Fruit fly (Drosophila melanogaster) whole organism, embryonic: ENCODE measurements around the gene Lcp65Ae.

Source experiments
- Bteb2 ChIP-seq: fragments of 200-800 bp; sonication (Bioruptor generic); optimal IDR thresholded peaks from 2 replicates; lab custom pipeline; 2016; ENCODE audit warnings: missing biosample characterization, missing genetic modification characterization
- CG11456 ChIP-seq: fragments of 200-800 bp; sonication (Bioruptor generic); IDR thresholded peaks from 3 replicates; pipeline ENCODE4 v1.3.6; 2022; ENCODE audit warnings: missing biosample characterization, missing genetic modification characterization
- CG11560 ChIP-seq: fragments of 200-800 bp; sonication (Bioruptor generic); IDR thresholded peaks from 3 replicates; pipeline ENCODE4 v1.3.6; 2022; ENCODE audit warnings: missing biosample characterization, missing genetic modification characterization
- CG12236 ChIP-seq: fragments of 200-800 bp; sonication (Bioruptor generic); optimal IDR thresholded peaks from 2 replicates; lab custom pipeline; 2016; ENCODE audit warnings: missing biosample characterization, missing genetic modification characterization
- CG15269 ChIP-seq: fragments of 200-800 bp; sonication (Bioruptor generic); optimal IDR thresholded peaks from 2 replicates; lab custom pipeline; 2018; ENCODE audit warnings: missing biosample characterization, mild to moderate bottlenecking, missing genetic modification characterization, moderate library complexity
- CG17385 ChIP-seq: fragments of 200-800 bp; sonication (Bioruptor generic); optimal IDR thresholded peaks from 3 replicates; lab custom pipeline; 2018; ENCODE audit warnings: missing biosample characterization, mild to moderate bottlenecking, missing genetic modification characterization
- CG17568 ChIP-seq: fragments of 200-800 bp; sonication (Bioruptor generic); optimal IDR thresholded peaks from 2 replicates; lab custom pipeline; 2018; ENCODE audit warnings: missing biosample characterization, mild to moderate bottlenecking, missing genetic modification characterization, moderate library complexity
- CG2875 ChIP-seq: fragments of 200-800 bp; sonication (Bioruptor generic); optimal IDR thresholded peaks from 2 replicates; lab custom pipeline; 2017; ENCODE audit warnings: missing biosample characterization, mild to moderate bottlenecking, missing genetic modification characterization, missing genetic modification reagents
- CG34224 ChIP-seq: fragments of 200-800 bp; sonication (Bioruptor generic); IDR thresholded peaks from 3 replicates; pipeline ENCODE4 v1.3.6; 2022; ENCODE audit warnings: missing biosample characterization, missing genetic modification characterization; ENCODE audit not compliant: partially characterized antibody
- CG34376 ChIP-seq: fragments of 200-800 bp; sonication (Bioruptor generic); optimal IDR thresholded peaks from 2 replicates; lab custom pipeline; 2018; ENCODE audit warnings: missing biosample characterization, mild to moderate bottlenecking, missing genetic modification characterization
- CG6765 ChIP-seq: fragments of 200-800 bp; sonication (Bioruptor generic); optimal IDR thresholded peaks from 3 replicates; lab custom pipeline; 2017; ENCODE audit warnings: missing biosample characterization, mild to moderate bottlenecking, missing genetic modification characterization
- CG7271 ChIP-seq: fragments of 200-800 bp; sonication (Bioruptor generic); optimal IDR thresholded peaks from 2 replicates; lab custom pipeline; 2018; ENCODE audit warnings: missing biosample characterization, mild to moderate bottlenecking, missing genetic modification characterization, moderate library complexity
- CG7745 ChIP-seq: fragments of 200-800 bp; sonication (Bioruptor generic); optimal IDR thresholded peaks from 2 replicates; lab custom pipeline; 2018; ENCODE audit warnings: missing biosample characterization, mild to moderate bottlenecking, missing genetic modification characterization, moderate library complexity
- CG8478 ChIP-seq: fragments of >200 bp; optimal IDR thresholded peaks from 2 replicates; lab custom pipeline; 2018
- Deaf1 ChIP-seq: fragments of 200-800 bp; optimal IDR thresholded peaks from 3 replicates; lab custom pipeline; 2019; ENCODE audit warnings: missing biosample characterization, mild to moderate bottlenecking, missing genetic modification characterization, moderate library complexity
- Ets65A ChIP-seq: fragments of 200-800 bp; sonication (Bioruptor generic); peaks from one replicate; lab custom pipeline; 2016; ENCODE audit warnings: missing biosample characterization, missing genetic modification characterization
- MTF-1 ChIP-seq: fragments of 200-800 bp; sonication (Bioruptor generic); optimal IDR thresholded peaks from 2 replicates; lab custom pipeline; 2018; ENCODE audit warnings: missing biosample characterization, mild to moderate bottlenecking, missing genetic modification characterization, borderline replicate concordance
- Med ChIP-seq: fragments of 200-800 bp; sonication (Bioruptor generic); peaks from one replicate; lab custom pipeline; 2016; ENCODE audit warnings: missing biosample characterization, missing genetic modification characterization, mild to moderate bottlenecking, inconsistent platforms, moderate library complexity
- Myb ChIP-seq: fragments of 200-800 bp; sonication (Bioruptor generic); optimal IDR thresholded peaks from 2 replicates; lab custom pipeline; 2016; ENCODE audit warnings: missing biosample characterization, missing genetic modification characterization
- Nf-YA ChIP-seq: fragments of 200-800 bp; sonication (Bioruptor generic); IDR thresholded peaks from 2 replicates; pipeline ENCODE4 v1.3.6; 2022; ENCODE audit warnings: missing biosample characterization, missing genetic modification characterization
- Nf-YB ChIP-seq: fragments of 200-800 bp; sonication (Bioruptor generic); optimal IDR thresholded peaks from 3 replicates; lab custom pipeline; 2019; ENCODE audit warnings: missing biosample characterization, mild to moderate bottlenecking, missing genetic modification characterization, moderate library complexity
- Nf-YC ChIP-seq: fragments of 200-800 bp; optimal IDR thresholded peaks from 3 replicates; lab custom pipeline; 2019; ENCODE audit warnings: missing biosample characterization, mild to moderate bottlenecking, missing genetic modification characterization, moderate library complexity
- Ptx1 ChIP-seq: fragments of 200-800 bp; sonication (Bioruptor generic); IDR thresholded peaks from 2 replicates; pipeline ENCODE4 v1.3.6; 2022; ENCODE audit warnings: missing biosample characterization, missing genetic modification characterization
- Sox102F ChIP-seq: fragments of 200-800 bp; sonication (Bioruptor generic); optimal IDR thresholded peaks from 2 replicates; lab custom pipeline; 2018; ENCODE audit warnings: missing biosample characterization, mild to moderate bottlenecking, missing genetic modification characterization, moderate library complexity
- Spps ChIP-seq: fragments of 200-800 bp; sonication (Bioruptor generic); optimal IDR thresholded peaks from 2 replicates; lab custom pipeline; 2018; ENCODE audit warnings: missing biosample characterization, mild to moderate bottlenecking, missing genetic modification characterization
- abd-A ChIP-seq: fragments of 200-800 bp; sonication (Bioruptor generic); optimal IDR thresholded peaks from 3 replicates; lab custom pipeline; 2019; ENCODE audit warnings: missing biosample characterization, mild to moderate bottlenecking, missing genetic modification characterization, moderate library complexity
- bab2 ChIP-seq: fragments of 200-800 bp; sonication (Bioruptor generic); optimal IDR thresholded peaks from 2 replicates; lab custom pipeline; 2016; ENCODE audit warnings: missing biosample characterization, missing genetic modification characterization
- chinmo ChIP-seq: fragments of 200-800 bp; sonication (Bioruptor generic); IDR thresholded peaks from 4 replicates; pipeline ENCODE4 v1.3.6; 2022; ENCODE audit warnings: missing biosample characterization, missing genetic modification characterization; ENCODE audit not compliant: partially characterized antibody
- crc ChIP-seq: fragments of 200-800 bp; sonication (Bioruptor generic); optimal IDR thresholded peaks from 2 replicates; lab custom pipeline; 2016; ENCODE audit warnings: missing biosample characterization, missing genetic modification characterization
- dan ChIP-seq: fragments of 200-800 bp; sonication (Bioruptor generic); IDR thresholded peaks from 2 replicates; pipeline ENCODE4 v1.3.6; 2022; ENCODE audit warnings: missing biosample characterization, missing genetic modification characterization
- ewg ChIP-seq: fragments of 200-800 bp; sonication (Bioruptor generic); optimal IDR thresholded peaks from 3 replicates; lab custom pipeline; 2017; ENCODE audit warnings: mild to moderate bottlenecking, missing biosample characterization, missing genetic modification reagents, missing genetic modification characterization
- grn ChIP-seq: fragments of 200-800 bp; sonication (Bioruptor generic); optimal IDR thresholded peaks from 3 replicates; lab custom pipeline; 2017; ENCODE audit warnings: missing biosample characterization, missing genetic modification characterization
- hkb ChIP-seq, 2 experiments: fragments of 200-800 bp in 1 of 2; fragments of >200 bp in 1 of 2; sonication (Bioruptor generic) in 1 of 2; IDR thresholded peaks in 1 of 2; optimal IDR thresholded peaks in 1 of 2; 2 replicates each; pipeline versions ENCODE4 v1.3.6 to Lab custom; 2017 to 2022; ENCODE audit warnings: missing biosample characterization in 1 of 2, missing genetic modification characterization in 1 of 2
- hth ChIP-seq: fragments of >200 bp; optimal IDR thresholded peaks from 2 replicates; lab custom pipeline; 2017; ENCODE audit warnings: inconsistent platforms
- kni ChIP-seq: fragments of 200-800 bp; sonication (Bioruptor generic); optimal IDR thresholded peaks from 3 replicates; lab custom pipeline; 2017; ENCODE audit warnings: mild to moderate bottlenecking, missing biosample characterization, missing genetic modification reagents, missing genetic modification characterization
- lov ChIP-seq, 2 experiments: fragments of 200-800 bp in 1 of 2; fragments of >200 bp in 1 of 2; sonication (Bioruptor generic) in 1 of 2; IDR thresholded peaks in 1 of 2; optimal IDR thresholded peaks in 1 of 2; 2 replicates in 1 of 2; 3 replicates in 1 of 2; pipeline versions ENCODE4 v1.3.6 to Lab custom; 2017 to 2022; ENCODE audit warnings: missing biosample characterization in 1 of 2, missing genetic modification characterization in 1 of 2
- luna ChIP-seq: fragments of 200-800 bp; sonication (Bioruptor generic); optimal IDR thresholded peaks from 2 replicates; lab custom pipeline; 2016; ENCODE audit warnings: missing biosample characterization, missing genetic modification characterization
- mirr ChIP-seq: fragments of 200-800 bp; sonication (Bioruptor generic); optimal IDR thresholded peaks from 3 replicates; lab custom pipeline; 2018; ENCODE audit warnings: missing biosample characterization, mild to moderate bottlenecking, missing genetic modification characterization
- otp ChIP-seq: fragments of 200-800 bp; sonication (Bioruptor generic); IDR thresholded peaks from 3 replicates; pipeline ENCODE4, ENCODE4 v1.3.6; 2022; ENCODE audit warnings: missing biosample characterization, missing genetic modification characterization
- pfk ChIP-seq: fragments of 200-800 bp; sonication (Bioruptor generic); optimal IDR thresholded peaks from 2 replicates; lab custom pipeline; 2018; ENCODE audit warnings: missing biosample characterization, mild to moderate bottlenecking, missing genetic modification characterization, moderate library complexity
- scrt ChIP-seq: fragments of 200-800 bp; sonication (Bioruptor generic); optimal IDR thresholded peaks from 2 replicates; lab custom pipeline; 2018; ENCODE audit warnings: missing biosample characterization, mild to moderate bottlenecking, missing genetic modification characterization, moderate library complexity
- seq ChIP-seq: fragments of 200-800 bp; sonication (Bioruptor generic); IDR thresholded peaks from 2 replicates; pipeline ENCODE4 v1.3.6; 2022; ENCODE audit warnings: missing biosample characterization, missing genetic modification characterization
- slbo ChIP-seq: fragments of 200-800 bp; sonication (Bioruptor generic); IDR thresholded peaks from 2 replicates; pipeline ENCODE4 v1.3.6; 2022; ENCODE audit warnings: missing biosample characterization, missing genetic modification characterization
- sna ChIP-seq: fragments of 200-800 bp; sonication (Bioruptor generic); IDR thresholded peaks from 2 replicates; pipeline ENCODE4 v1.3.6; 2022; ENCODE audit warnings: missing biosample characterization, missing genetic modification characterization; ENCODE audit not compliant: partially characterized antibody
- ssp ChIP-seq: fragments of 200-800 bp; sonication (Bioruptor generic); IDR thresholded peaks from 2 replicates; pipeline ENCODE4 v1.3.6; 2022; ENCODE audit warnings: missing biosample characterization, missing genetic modification characterization
- tin ChIP-seq: fragments of 200-800 bp; sonication (Bioruptor generic); optimal IDR thresholded peaks from 3 replicates; lab custom pipeline; 2016; ENCODE audit warnings: missing biosample characterization, missing genetic modification characterization
- vnd ChIP-seq: fragments of 200-800 bp; sonication (Bioruptor generic); IDR thresholded peaks from 3 replicates; pipeline ENCODE4 v1.3.6; 2022; ENCODE audit warnings: missing biosample characterization, missing genetic modification characterization; ENCODE audit not compliant: partially characterized antibody
- zen2 ChIP-seq: fragments of 200-800 bp; sonication (Bioruptor generic); IDR thresholded peaks from 3 replicates; pipeline ENCODE4 v1.3.6; 2022; ENCODE audit warnings: missing biosample characterization, missing genetic modification characterization; ENCODE audit not compliant: partially characterized antibody

Gene Lcp65Ae

dm6 chr3L:6097270-6097669 is 40.6 kb downstream of the Lcp65Ae start, which contains the start of gene Ets65A:
Gene Ets65A, plus strand, starts transcription at chr3L:6097617.
- 0 out of 3 replicates have a peak, but pooled peaks have one; percentile 12 for TF ChIP-seq zen2 (GFP tag; lab: Robert Waterston, UW)
- no peak for TF ChIP-seq bab2 (GFP tag; lab: Kevin White, UChicago)
- TF ChIP-seq Nf-YB (GFP tag; lab: Kevin White, UChicago) = peak; percentile 75
- TF ChIP-seq CG17385 (GFP tag; lab: Kevin White, UChicago) = no peak
- TF ChIP-seq dan (GFP tag; lab: Robert Waterston, UW) = 0 out of 2 replicates have a peak, but pooled peaks have one; percentile 16
- 0 out of 3 replicates have a peak, but pooled peaks have one; percentile 28 for TF ChIP-seq CG11560
- TF ChIP-seq ewg (GFP tag; lab: Kevin White, UChicago) = peak; percentile 79
- no peak for TF ChIP-seq CG12236 (GFP tag; lab: Kevin White, UChicago)
- 0 out of 4 replicates have a peak, but pooled peaks have one; percentile 12 for TF ChIP-seq chinmo (GFP tag; lab: Robert Waterston, UW)
- TF ChIP-seq Myb (GFP tag; lab: Kevin White, UChicago) = no peak
- TF ChIP-seq Ets65A (GFP tag; lab: Kevin White, UChicago) = peak; percentile 47
- peak; percentile 3 for TF ChIP-seq grn (GFP tag; lab: Kevin White, UChicago)
- peak; percentile 34 for TF ChIP-seq Deaf1 (tag; lab: Kevin White, UChicago)
- TF ChIP-seq lov (optimal IDR thresholded peaks at IDR 0.05; lab: Kevin White, UChicago) = no peak
- TF ChIP-seq lov (GFP tag; IDR thresholded peaks at IDR 0.05; lab: Robert Waterston, UW) = 0 out of 3 replicates have a peak, but pooled peaks have one; percentile 11
- TF ChIP-seq Med (GFP tag; lab: Kevin White, UChicago) = peak; percentile 42
- peak; percentile 91 for TF ChIP-seq Nf-YC (tag; lab: Kevin White, UChicago)
- peak; percentile 68; the same call in 1 of the 2 replicates for TF ChIP-seq seq (GFP tag; lab: Robert Waterston, UW)

dm6 chr3L:6094697-6095096 is 43.2 kb downstream of the Lcp65Ae start, which contains the start of the genes CG10467 and loj:
Gene CG10467, minus strand, starts transcription at chr3L:6094747.
Gene loj, plus strand, starts transcription at chr3L:6094987.
- TF ChIP-seq CG8478 (lab: Kevin White, UChicago) = no peak
- TF ChIP-seq kni = peak; percentile 77
- peak; percentile 53 for TF ChIP-seq mirr (GFP tag; lab: Kevin White, UChicago)
- TF ChIP-seq CG7271 = peak; percentile 94
- TF ChIP-seq ssp (GFP tag; lab: Robert Waterston, UW) = peak; percentile 93
- TF ChIP-seq luna (GFP tag; lab: Kevin White, UChicago) = peak; percentile 5
- TF ChIP-seq scrt (GFP tag; lab: Kevin White, UChicago) = peak; percentile 98
- TF ChIP-seq Spps (tag; lab: Kevin White, UChicago) = peak; percentile 90
- peak; percentile 98 for TF ChIP-seq CG11456 (GFP tag; lab: Robert Waterston, UW)
- peak; percentile 56 for TF ChIP-seq crc (GFP tag; lab: Kevin White, UChicago)
- TF ChIP-seq CG34224 (GFP tag; lab: Robert Waterston, UW) = peak; percentile 53; the same call in 1 of the 3 replicates
- TF ChIP-seq CG7745 = peak; percentile 4
- TF ChIP-seq CG17568 = peak; percentile 81
- peak; percentile 8 for TF ChIP-seq pfk
- peak; percentile 97 for TF ChIP-seq Sox102F (GFP tag; lab: Kevin White, UChicago)
- TF ChIP-seq CG15269 (tag; lab: Kevin White, UChicago) = peak; percentile 95
- TF ChIP-seq CG2875 (GFP tag; lab: Kevin White, UChicago) = peak; percentile 72
- TF ChIP-seq Ptx1 (GFP tag; lab: Robert Waterston, UW) = peak; percentile 99
- peak; percentile 74 for TF ChIP-seq CG6765 (GFP tag; lab: Kevin White, UChicago)
- TF ChIP-seq hkb (optimal IDR thresholded peaks at IDR 0.05; lab: Kevin White, UChicago) = no peak
- TF ChIP-seq hkb (GFP tag; IDR thresholded peaks at IDR 0.05; lab: Robert Waterston, UW) = peak; percentile 90
- peak; percentile 99 for TF ChIP-seq slbo (GFP tag; lab: Robert Waterston, UW)
- TF ChIP-seq vnd (GFP tag; lab: Robert Waterston, UW) = peak; percentile 65
- peak; percentile 87 for TF ChIP-seq Nf-YA
- TF ChIP-seq sna (GFP tag; lab: Robert Waterston, UW) = peak; percentile 84
- peak; percentile 97 for TF ChIP-seq tin (GFP tag; lab: Kevin White, UChicago)
- peak; percentile 75 for TF ChIP-seq CG34376 (GFP tag; lab: Kevin White, UChicago)
- TF ChIP-seq otp (GFP tag; lab: Robert Waterston, UW) = peak; percentile 94
- no peak for TF ChIP-seq hth
- peak; percentile 84 for TF ChIP-seq MTF-1 (GFP tag; lab: Kevin White, UChicago)
- TF ChIP-seq abd-A (tag; lab: Kevin White, UChicago) = no peak
- TF ChIP-seq Bteb2 (GFP tag; lab: Kevin White, UChicago) = peak; percentile 90
